Fruit fly (Drosophila melanogaster) whole organism, wandering third instar larva: ENCODE data around the gene COX7A.

ENCODE experiments used
- Abd-B ChIP-seq: fragments of >200 bp; optimal IDR thresholded peaks from 2 replicates; lab custom pipeline; 2017; ENCODE audit warnings: missing biosample characterization, missing genetic modification characterization
- CrebA ChIP-seq: fragments of 200-800 bp; sonication (Bioruptor generic); optimal IDR thresholded peaks from 2 replicates; lab custom pipeline; 2016; ENCODE audit warnings: missing biosample characterization, mild to moderate bottlenecking, missing genetic modification characterization, borderline replicate concordance
- HLH106 ChIP-seq: fragments of 200-800 bp; optimal IDR thresholded peaks from 3 replicates; lab custom pipeline; 2019; ENCODE audit warnings: missing biosample characterization, mild to moderate bottlenecking, missing genetic modification characterization, moderate library complexity
- Hnf4 ChIP-seq: fragments of 200-800 bp; sonication (Bioruptor generic); optimal IDR thresholded peaks from 2 replicates; lab custom pipeline; 2016; ENCODE audit warnings: missing biosample characterization, mild to moderate bottlenecking, missing genetic modification characterization
- Hr83 ChIP-seq: fragments of 200-300 bp; sonication (Bioruptor generic); optimal IDR thresholded peaks from 2 replicates; lab custom pipeline; 2016; ENCODE audit warnings: missing biosample characterization, mild to moderate bottlenecking, missing genetic modification characterization, moderate library complexity; ENCODE audit not compliant: poor library complexity, severe bottlenecking
- br ChIP-seq: fragments of 200-800 bp; sonication (Bioruptor generic); optimal IDR thresholded peaks from 2 replicates; lab custom pipeline; 2016; ENCODE audit warnings: missing biosample characterization, missing genetic modification characterization
- foxo ChIP-seq, 2 experiments: fragments of 200-800 bp; sonication (Bioruptor generic); optimal IDR thresholded peaks; 2 replicates in 1 of 2; 3 replicates in 1 of 2; lab custom pipeline; 2016 to 2017; ENCODE audit warnings: missing biosample characterization in 2 of 2, missing genetic modification characterization in 2 of 2
- lola ChIP-seq: fragments of >200 bp; optimal IDR thresholded peaks from 2 replicates; lab custom pipeline; 2017; ENCODE audit warnings: missing biosample characterization, missing genetic modification characterization
- psq ChIP-seq: fragments of 200-800 bp; sonication (Bioruptor generic); optimal IDR thresholded peaks from 3 replicates; lab custom pipeline; 2017; ENCODE audit warnings: missing biosample characterization, mild to moderate bottlenecking, missing genetic modification characterization, moderate library complexity
- sv ChIP-seq: fragments of 200-800 bp; sonication (Bioruptor generic); optimal IDR thresholded peaks from 3 replicates; lab custom pipeline; 2016; ENCODE audit warnings: missing biosample characterization, missing genetic modification characterization
- tai ChIP-seq: sonication (Bioruptor generic); optimal IDR thresholded peaks from 2 replicates; lab custom pipeline; 2016; ENCODE audit warnings: missing biosample characterization, missing genetic modification characterization

- TF ChIP-seq foxo (GFP tag; optimal IDR thresholded peaks at IDR 0.05; lab: Kevin White, UChicago) (no peak), psq (GFP tag; lab: Kevin White, UChicago) (no peak), lola (GFP tag; lab: Kevin White, UChicago) (no peak), Hr83 (GFP tag; lab: Kevin White, UChicago) (no peak), br (GFP tag; lab: Kevin White, UChicago) (no peak), CrebA (GFP tag; lab: Kevin White, UChicago) (no peak), tai (no peak), Abd-B (GFP tag; lab: Kevin White, UChicago) (no peak), HLH106 (tag; lab: Kevin White, UChicago) (no peak), Hnf4 (GFP tag; lab: Kevin White, UChicago) (no peak), sv (GFP tag; lab: Kevin White, UChicago) (no peak)
These were observed 48.8 kb downstream of the COX7A start, which contains the start of gene CG31463 for dm6 chr3R:8292034-8292433.
